Fruit fly (Drosophila melanogaster) whole organism, embryonic: ENCODE data around the gene CNMa.

Experiments used
- ATbp ChIP-seq: fragments of 200-800 bp; sonication (Bioruptor generic); optimal IDR thresholded peaks from 2 replicates; lab custom pipeline; 2017; ENCODE audit warnings: missing biosample characterization, mild to moderate bottlenecking, missing genetic modification characterization, missing genetic modification reagents
- Adf1 ChIP-seq: fragments of 200-800 bp; sonication (Bioruptor generic); IDR thresholded peaks from 2 replicates; pipeline ENCODE4 v1.3.6; 2022; ENCODE audit warnings: missing biosample characterization, missing genetic modification characterization
- B-H2 ChIP-seq: fragments of 200-800 bp; sonication (Bioruptor generic); optimal IDR thresholded peaks from 2 replicates; lab custom pipeline; 2018; ENCODE audit warnings: missing biosample characterization, mild to moderate bottlenecking, missing genetic modification characterization
- CG1024 ChIP-seq: fragments of 200-800 bp; sonication (Bioruptor generic); IDR thresholded peaks from 2 replicates; pipeline ENCODE4 v1.3.6; 2022; ENCODE audit warnings: missing biosample characterization, missing genetic modification characterization
- CG10431 ChIP-seq: fragments of 200-800 bp; sonication (Bioruptor generic); optimal IDR thresholded peaks from 3 replicates; lab custom pipeline; 2018; ENCODE audit warnings: missing biosample characterization, mild to moderate bottlenecking, missing genetic modification characterization
- CG10462 ChIP-seq: fragments of 200-800 bp; sonication (Bioruptor generic); optimal IDR thresholded peaks from 2 replicates; lab custom pipeline; 2016; ENCODE audit warnings: missing biosample characterization, missing genetic modification characterization
- CG10979 ChIP-seq: fragments of 200-800 bp; sonication (Bioruptor generic); optimal IDR thresholded peaks from 2 replicates; lab custom pipeline; 2018; ENCODE audit warnings: missing biosample characterization, mild to moderate bottlenecking, missing genetic modification characterization, moderate library complexity
- CG12155 ChIP-seq: fragments of 200-800 bp; sonication (Bioruptor generic); optimal IDR thresholded peaks from 3 replicates; lab custom pipeline; 2016; ENCODE audit warnings: missing biosample characterization, missing genetic modification characterization
- CG12659 ChIP-seq: fragments of 200-800 bp; sonication (Bioruptor generic); optimal IDR thresholded peaks from 3 replicates; lab custom pipeline; 2017; ENCODE audit warnings: mild to moderate bottlenecking, missing biosample characterization, missing genetic modification reagents, missing genetic modification characterization
- CG17186 ChIP-seq: fragments of 200-800 bp; sonication (Bioruptor generic); optimal IDR thresholded peaks from 3 replicates; lab custom pipeline; 2017; ENCODE audit warnings: missing biosample characterization, missing genetic modification reagents, missing genetic modification characterization
- CG17359 ChIP-seq: fragments of 200-800 bp; sonication (Bioruptor generic); optimal IDR thresholded peaks from 3 replicates; lab custom pipeline; 2018; ENCODE audit warnings: missing biosample characterization, mild to moderate bottlenecking, missing genetic modification characterization, moderate library complexity
- CG17361 ChIP-seq: fragments of 200-800 bp; sonication (Bioruptor generic); IDR thresholded peaks from 3 replicates; pipeline ENCODE4 v1.3.6; 2022; ENCODE audit warnings: missing biosample characterization, missing genetic modification characterization
- CG17568 ChIP-seq: fragments of 200-800 bp; sonication (Bioruptor generic); optimal IDR thresholded peaks from 2 replicates; lab custom pipeline; 2018; ENCODE audit warnings: missing biosample characterization, mild to moderate bottlenecking, missing genetic modification characterization, moderate library complexity
- CG18476 ChIP-seq: fragments of 200-800 bp; sonication (Bioruptor generic); optimal IDR thresholded peaks from 2 replicates; lab custom pipeline; 2016; ENCODE audit warnings: missing biosample characterization, mild to moderate bottlenecking, missing genetic modification characterization
- CG2116 ChIP-seq: fragments of 200-800 bp; sonication (Bioruptor generic); optimal IDR thresholded peaks from 3 replicates; lab custom pipeline; 2018; ENCODE audit warnings: missing biosample characterization, mild to moderate bottlenecking, missing genetic modification characterization
- CG2678 ChIP-seq: fragments of 200-800 bp; sonication (Bioruptor generic); optimal IDR thresholded peaks from 3 replicates; lab custom pipeline; 2019; ENCODE audit warnings: missing biosample characterization, mild to moderate bottlenecking, missing genetic modification characterization, moderate library complexity
- CG30403 ChIP-seq: fragments of 200-800 bp; sonication (Bioruptor generic); optimal IDR thresholded peaks from 3 replicates; lab custom pipeline; 2016; ENCODE audit warnings: missing biosample characterization, missing genetic modification characterization
- CG31388 ChIP-seq: fragments of 200-800 bp; sonication (Bioruptor generic); optimal IDR thresholded peaks from 2 replicates; lab custom pipeline; 2016; ENCODE audit warnings: missing biosample characterization, missing genetic modification characterization
- CG34224 ChIP-seq: fragments of 200-800 bp; sonication (Bioruptor generic); IDR thresholded peaks from 3 replicates; pipeline ENCODE4 v1.3.6; 2022; ENCODE audit warnings: missing biosample characterization, missing genetic modification characterization; ENCODE audit not compliant: partially characterized antibody
- CG34376 ChIP-seq: fragments of 200-800 bp; sonication (Bioruptor generic); optimal IDR thresholded peaks from 2 replicates; lab custom pipeline; 2018; ENCODE audit warnings: missing biosample characterization, mild to moderate bottlenecking, missing genetic modification characterization
- CG3847 ChIP-seq: fragments of 200-800 bp; sonication (Bioruptor generic); IDR thresholded peaks from 2 replicates; pipeline ENCODE4 v1.3.6; 2022; ENCODE audit warnings: missing biosample characterization, missing genetic modification characterization
- CG4328 ChIP-seq: fragments of 200-800 bp; sonication (Bioruptor generic); optimal IDR thresholded peaks from 3 replicates; lab custom pipeline; 2017; ENCODE audit warnings: missing biosample characterization, missing genetic modification reagents, missing genetic modification characterization
- CG6654 ChIP-seq: fragments of 200-800 bp; sonication (Bioruptor generic); optimal IDR thresholded peaks from 2 replicates; lab custom pipeline; 2017; ENCODE audit warnings: missing biosample characterization, mild to moderate bottlenecking, missing genetic modification characterization
- CG9817 ChIP-seq: fragments of 200-800 bp; sonication (Bioruptor generic); optimal IDR thresholded peaks from 2 replicates; lab custom pipeline; 2018; ENCODE audit warnings: missing biosample characterization, mild to moderate bottlenecking, missing genetic modification characterization, moderate library complexity
- CG9932 ChIP-seq: fragments of 200-800 bp; sonication (Bioruptor generic); IDR thresholded peaks from 2 replicates; pipeline ENCODE4 v1.3.6; 2022; ENCODE audit warnings: missing biosample characterization, missing genetic modification characterization
- D19B ChIP-seq: fragments of 200-800 bp; sonication (Bioruptor generic); optimal IDR thresholded peaks from 2 replicates; lab custom pipeline; 2017; ENCODE audit warnings: missing biosample characterization, mild to moderate bottlenecking, missing genetic modification characterization
- Doc2 ChIP-seq: fragments of 200-800 bp; sonication (Bioruptor generic); IDR thresholded peaks from 2 replicates; pipeline ENCODE4 v1.3.6; 2022; ENCODE audit warnings: missing biosample characterization, missing genetic modification characterization
- E2f1 ChIP-seq: fragments of 200-800 bp; sonication (Bioruptor generic); IDR thresholded peaks from 2 replicates; pipeline ENCODE4 v1.3.6; 2022; ENCODE audit warnings: missing biosample characterization, missing genetic modification characterization
- GATAe ChIP-seq: fragments of 200-800 bp; sonication (Bioruptor generic); conservative IDR thresholded peaks from 2 replicates; pipeline ENCODE4 v1.3.6; 2022; ENCODE audit warnings: missing biosample characterization, missing genetic modification characterization
- Hr3 ChIP-seq: fragments of 200-800 bp; sonication (Bioruptor generic); optimal IDR thresholded peaks from 3 replicates; lab custom pipeline; 2016; ENCODE audit warnings: missing biosample characterization, missing genetic modification characterization
- Hsf ChIP-seq: fragments of 200-800 bp; sonication (Bioruptor generic); optimal IDR thresholded peaks from 3 replicates; lab custom pipeline; 2016; ENCODE audit warnings: missing biosample characterization, missing genetic modification characterization
- Med ChIP-seq: fragments of 200-800 bp; sonication (Bioruptor generic); peaks from one replicate; lab custom pipeline; 2016; ENCODE audit warnings: missing biosample characterization, missing genetic modification characterization, mild to moderate bottlenecking, inconsistent platforms, moderate library complexity
- Mrtf ChIP-seq: fragments of 200-800 bp; sonication (Bioruptor generic); IDR thresholded peaks from 3 replicates; pipeline ENCODE4 v1.3.6; 2022; ENCODE audit warnings: missing biosample characterization, missing genetic modification characterization
- btn ChIP-seq: fragments of 200-800 bp; sonication (Bioruptor generic); optimal IDR thresholded peaks from 2 replicates; lab custom pipeline; 2016; ENCODE audit warnings: missing biosample characterization, missing genetic modification characterization
- chif ChIP-seq, 2 experiments: fragments of 200-800 bp; sonication (Bioruptor generic); optimal IDR thresholded peaks; 3 replicates each; lab custom pipeline; 2016; ENCODE audit warnings: missing biosample characterization in 2 of 2, missing genetic modification characterization in 2 of 2
- chm ChIP-seq: fragments of 200-800 bp; sonication (Bioruptor generic); IDR thresholded peaks from 2 replicates; pipeline ENCODE4 v1.3.6; 2022; ENCODE audit warnings: missing biosample characterization, missing genetic modification characterization
- emc ChIP-seq: fragments of 200-800 bp; sonication (Bioruptor generic); optimal IDR thresholded peaks from 2 replicates; lab custom pipeline; 2016; ENCODE audit warnings: missing biosample characterization, missing genetic modification characterization
- exex ChIP-seq: fragments of 200-800 bp; sonication (Bioruptor generic); optimal IDR thresholded peaks from 4 replicates; lab custom pipeline; 2018; ENCODE audit warnings: missing biosample characterization, mild to moderate bottlenecking, missing genetic modification characterization, moderate library complexity
- fd96Cb ChIP-seq: fragments of 200-800 bp; sonication (Bioruptor generic); optimal IDR thresholded peaks from 2 replicates; lab custom pipeline; 2018; ENCODE audit warnings: missing biosample characterization, mild to moderate bottlenecking, missing genetic modification characterization, moderate library complexity
- klu ChIP-seq: fragments of 200-800 bp; sonication (Bioruptor generic); IDR thresholded peaks from 2 replicates; pipeline ENCODE4 v1.3.6; 2022; ENCODE audit warnings: missing biosample characterization, missing genetic modification characterization
- lab ChIP-seq: fragments of 200-800 bp; sonication (Bioruptor generic); optimal IDR thresholded peaks from 3 replicates; lab custom pipeline; 2017; ENCODE audit warnings: missing biosample characterization, missing genetic modification characterization, mild to moderate bottlenecking, moderate library complexity, missing genetic modification reagents
- nerfin-2 ChIP-seq: fragments of 200-800 bp; sonication (Bioruptor generic); IDR thresholded peaks from 2 replicates; pipeline ENCODE4 v1.3.6; 2022; ENCODE audit warnings: missing biosample characterization, missing genetic modification characterization; ENCODE audit not compliant: partially characterized antibody
- pan ChIP-seq, 4 experiments: fragments of >200 bp in 3 of 4; fragments of 200-800 bp in 1 of 4; sonication (Bioruptor generic) in 1 of 4; optimal IDR thresholded peaks in 3 of 4; IDR thresholded peaks in 1 of 4; 2 replicates each; pipeline versions ENCODE4 v1.3.6 to Lab custom; 2017 to 2022; ENCODE audit warnings: missing biosample characterization in 2 of 4, missing genetic modification characterization in 2 of 4, mixed read lengths in 1 of 4
- pros ChIP-seq: fragments of 200-800 bp; sonication (Bioruptor generic); optimal IDR thresholded peaks from 3 replicates; lab custom pipeline; 2019; ENCODE audit warnings: missing biosample characterization, mild to moderate bottlenecking, missing genetic modification characterization, moderate library complexity
- sisA ChIP-seq: fragments of 200-800 bp; sonication (Bioruptor generic); IDR thresholded peaks from 2 replicates; pipeline ENCODE4 v1.3.6; 2022; ENCODE audit warnings: missing biosample characterization, missing genetic modification characterization
- slbo ChIP-seq: fragments of 200-800 bp; sonication (Bioruptor generic); IDR thresholded peaks from 2 replicates; pipeline ENCODE4 v1.3.6; 2022; ENCODE audit warnings: missing biosample characterization, missing genetic modification characterization
- ssp ChIP-seq: fragments of 200-800 bp; sonication (Bioruptor generic); IDR thresholded peaks from 2 replicates; pipeline ENCODE4 v1.3.6; 2022; ENCODE audit warnings: missing biosample characterization, missing genetic modification characterization
- stwl ChIP-seq: fragments of 200-800 bp; sonication (Bioruptor generic); optimal IDR thresholded peaks from 3 replicates; lab custom pipeline; 2018; ENCODE audit warnings: missing biosample characterization, mild to moderate bottlenecking, missing genetic modification characterization, moderate library complexity
- zen ChIP-seq: fragments of 200-800 bp; sonication (Bioruptor generic); optimal IDR thresholded peaks from 3 replicates; lab custom pipeline; 2018; ENCODE audit warnings: missing biosample characterization, mild to moderate bottlenecking, missing genetic modification characterization, moderate library complexity

CNMa gene

DNA sequence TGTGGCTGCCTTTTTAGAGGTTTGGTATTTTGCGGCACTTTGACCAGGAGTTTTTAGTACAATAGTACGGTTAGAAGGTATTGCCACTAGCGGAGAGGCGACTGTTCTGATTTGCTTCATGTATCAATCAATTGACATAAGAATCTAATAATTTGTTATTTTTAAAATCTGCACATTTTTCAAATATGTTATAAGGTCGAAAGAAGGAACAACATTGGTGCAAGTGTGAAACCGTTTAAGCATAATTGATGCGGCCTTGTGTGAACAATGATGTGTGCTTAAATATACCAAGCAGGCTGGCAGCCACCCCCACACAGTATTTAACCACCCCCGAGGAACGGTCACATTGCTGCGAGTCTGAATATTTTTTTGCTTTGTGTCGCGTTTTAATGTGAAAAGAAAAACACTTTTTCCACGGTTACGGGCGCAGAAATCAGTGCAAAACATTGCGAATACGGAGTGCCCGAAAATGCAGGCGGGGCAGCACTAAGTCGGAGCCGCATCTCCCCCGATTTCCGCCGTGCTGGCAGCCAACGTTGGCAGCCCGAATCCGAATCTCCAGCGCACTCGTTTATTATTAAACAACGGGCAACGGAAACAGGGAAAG, 9.8 kb upstream of the CNMa start, which contains the start of the genes HBS1 and CG12025 (continued):
- peak; percentile 28 for TF ChIP-seq D19B (GFP tag; lab: Kevin White, UChicago)
- peak; percentile 38 for TF ChIP-seq emc
- TF ChIP-seq Med, result peak; percentile 88
- TF ChIP-seq slbo (GFP tag; lab: Robert Waterston, UW), result peak; percentile 83
- TF ChIP-seq CG10979 (tag; lab: Kevin White, UChicago), result peak; percentile 13
- TF ChIP-seq CG34224, result no peak
- peak; percentile 16 for TF ChIP-seq CG18476 (GFP tag; lab: Kevin White, UChicago)
- TF ChIP-seq CG1024, result peak; percentile 10; the same call in 1 of the 2 replicates
- peak; percentile 62 for TF ChIP-seq sisA (GFP tag; lab: Robert Waterston, UW)
- peak; percentile 65 for TF ChIP-seq CG2678 (tag; lab: Kevin White, UChicago)
- peak; percentile 81 for TF ChIP-seq CG9932
- TF ChIP-seq fd96Cb (tag; lab: Kevin White, UChicago), result peak; percentile 45
- peak; percentile 45 for TF ChIP-seq CG17359
- peak; percentile 33; the same call in 1 of the 2 replicates for TF ChIP-seq Adf1 (GFP tag; lab: Robert Waterston, UW)
- TF ChIP-seq CG30403, result peak; percentile 71
- peak; percentile 56 for TF ChIP-seq CG12155 (GFP tag; lab: Kevin White, UChicago)
- TF ChIP-seq Mrtf (GFP tag; lab: Robert Waterston, UW), result 0 out of 3 replicates have a peak, but pooled peaks have one; percentile 44
- peak; percentile 80 for TF ChIP-seq CG12659 (GFP tag; lab: Kevin White, UChicago)
- TF ChIP-seq CG10462 (GFP tag; lab: Kevin White, UChicago), result no peak
- peak; percentile 79 for TF ChIP-seq Hsf
- TF ChIP-seq pros (GFP tag; lab: Kevin White, UChicago), result no peak
- TF ChIP-seq CG17361, result peak; percentile 73
- TF ChIP-seq chif (GFP tag; optimal IDR thresholded peaks at IDR 0.05; lab: Kevin White, UChicago), result peak; percentile 32 to 65
- TF ChIP-seq CG10431 (GFP tag; lab: Kevin White, UChicago), result no peak
- TF ChIP-seq CG17186 (GFP tag; lab: Kevin White, UChicago), result peak; percentile 64
- TF ChIP-seq B-H2 (GFP tag; lab: Kevin White, UChicago), result no peak
- no peak for TF ChIP-seq nerfin-2 (GFP tag; lab: Robert Waterston, UW)
- peak; percentile 11 for TF ChIP-seq CG4328 (GFP tag; lab: Kevin White, UChicago)
- TF ChIP-seq lab (GFP tag; lab: Kevin White, UChicago), result peak; percentile 51
- TF ChIP-seq pan (optimal IDR thresholded peaks at IDR 0.05; lab: Kevin White, UChicago), result no peak
- peak in 1 of 2 experiments; percentile 28 for TF ChIP-seq pan (GFP tag; optimal IDR thresholded peaks at IDR 0.05 in 1 of 2, IDR thresholded peaks at IDR 0.05 in 1 of 2)
- no peak; the same call in 1 of the 2 replicates for TF ChIP-seq E2f1 (GFP tag; lab: Robert Waterston, UW)
- no peak for TF ChIP-seq GATAe (GFP tag; lab: Robert Waterston, UW)
- peak; percentile 96 for TF ChIP-seq ssp
- TF ChIP-seq CG6654 (GFP tag; lab: Kevin White, UChicago), result no peak
- peak; percentile 71 for TF ChIP-seq CG3847 (GFP tag; lab: Robert Waterston, UW)
- no peak for TF ChIP-seq Doc2 (GFP tag; lab: Robert Waterston, UW)
- no peak for TF ChIP-seq CG17568 (GFP tag; lab: Kevin White, UChicago)
- no peak for TF ChIP-seq exex (tag; lab: Kevin White, UChicago)
- TF ChIP-seq chm (GFP tag; lab: Robert Waterston, UW), result 0 out of 2 replicates have a peak, but pooled peaks have one; percentile 25
- TF ChIP-seq CG9817 (tag; lab: Kevin White, UChicago), result peak; percentile 63
- TF ChIP-seq ATbp (GFP tag; lab: Kevin White, UChicago), result no peak
- TF ChIP-seq zen (tag; lab: Kevin White, UChicago), result peak; percentile 39
- TF ChIP-seq stwl (tag; lab: Kevin White, UChicago), result peak; percentile 58
- no peak for TF ChIP-seq CG31388
- TF ChIP-seq CG34376 (GFP tag; lab: Kevin White, UChicago), result no peak
- TF ChIP-seq Hr3 (GFP tag; lab: Kevin White, UChicago), result peak; percentile 57
- no peak for TF ChIP-seq btn
- peak; percentile 81 for TF ChIP-seq klu
- peak; percentile 49 for TF ChIP-seq CG2116 (GFP tag; lab: Kevin White, UChicago)
